Fruit fly (Drosophila melanogaster) whole organism, embryonic: ENCODE data around the gene Uba5.

Experiments used
- ATbp ChIP-seq: fragments of 200-800 bp; sonication (Bioruptor generic); optimal IDR thresholded peaks from 2 replicates; lab custom pipeline; 2017; ENCODE audit warnings: missing biosample characterization, mild to moderate bottlenecking, missing genetic modification characterization, missing genetic modification reagents
- Atf-2 ChIP-seq: fragments of 200-800 bp; sonication (Bioruptor generic); optimal IDR thresholded peaks from 2 replicates; lab custom pipeline; 2016; ENCODE audit warnings: missing biosample characterization, missing genetic modification characterization
- CG10321 ChIP-seq: fragments of 200-800 bp; sonication (Bioruptor generic); IDR thresholded peaks from 2 replicates; pipeline ENCODE4 v1.3.6; 2022; ENCODE audit warnings: missing biosample characterization, missing genetic modification characterization
- CG12219 ChIP-seq: fragments of 200-800 bp; sonication (Bioruptor generic); optimal IDR thresholded peaks from 3 replicates; lab custom pipeline; 2018; ENCODE audit warnings: missing biosample characterization, mild to moderate bottlenecking, missing genetic modification characterization
- CG13123 ChIP-seq: fragments of 200-800 bp; sonication (Bioruptor generic); optimal IDR thresholded peaks from 2 replicates; lab custom pipeline; 2016; ENCODE audit warnings: missing biosample characterization, missing genetic modification characterization
- CG1603 ChIP-seq: fragments of 200-800 bp; sonication (Bioruptor generic); optimal IDR thresholded peaks from 2 replicates; lab custom pipeline; 2019; ENCODE audit warnings: missing biosample characterization, mild to moderate bottlenecking, missing genetic modification characterization, moderate library complexity
- CG17802 ChIP-seq: fragments of 200-800 bp; sonication (Bioruptor generic); optimal IDR thresholded peaks from 2 replicates; lab custom pipeline; 2018; ENCODE audit warnings: missing biosample characterization, mild to moderate bottlenecking, missing genetic modification characterization, moderate library complexity
- CG17829 ChIP-seq: fragments of 200-800 bp; optimal IDR thresholded peaks from 2 replicates; lab custom pipeline; 2019; ENCODE audit warnings: missing biosample characterization, mild to moderate bottlenecking, missing genetic modification characterization, moderate library complexity
- CG3995 ChIP-seq: fragments of 200-800 bp; sonication (Bioruptor generic); optimal IDR thresholded peaks from 3 replicates; lab custom pipeline; 2016; ENCODE audit warnings: missing biosample characterization, missing genetic modification characterization
- CG42726 ChIP-seq: fragments of 200-800 bp; sonication (Bioruptor generic); IDR thresholded peaks from 2 replicates; pipeline ENCODE4 v1.3.6; 2022; ENCODE audit warnings: missing biosample characterization, missing genetic modification characterization; ENCODE audit not compliant: partially characterized antibody
- CG7786 ChIP-seq: fragments of 200-800 bp; sonication (Bioruptor generic); optimal IDR thresholded peaks from 2 replicates; lab custom pipeline; 2016; ENCODE audit warnings: missing biosample characterization, missing genetic modification characterization
- CG8281 ChIP-seq: fragments of 200-800 bp; sonication (Bioruptor generic); optimal IDR thresholded peaks from 2 replicates; lab custom pipeline; 2018; ENCODE audit warnings: missing biosample characterization, mild to moderate bottlenecking, missing genetic modification characterization, moderate library complexity
- Camta ChIP-seq: fragments of 200-800 bp; sonication (Bioruptor generic); optimal IDR thresholded peaks from 2 replicates; lab custom pipeline; 2016; ENCODE audit warnings: missing biosample characterization, missing genetic modification characterization
- ERR ChIP-seq: fragments of 200-800 bp; sonication (Bioruptor generic); optimal IDR thresholded peaks from 2 replicates; lab custom pipeline; 2016; ENCODE audit warnings: missing biosample characterization, missing genetic modification characterization
- Eip74EF ChIP-seq, 2 experiments: fragments of 200-800 bp in 1 of 2; fragments of >200 bp in 1 of 2; sonication (Bioruptor generic) in 1 of 2; optimal IDR thresholded peaks; 2 replicates each; lab custom pipeline; 2017 to 2019; ENCODE audit warnings: missing biosample characterization in 2 of 2, missing genetic modification characterization in 2 of 2, mild to moderate bottlenecking in 1 of 2, moderate library complexity in 1 of 2
- HHEX ChIP-seq: fragments of 200-800 bp; sonication (Bioruptor generic); optimal IDR thresholded peaks from 3 replicates; lab custom pipeline; 2017; ENCODE audit warnings: missing biosample characterization, mild to moderate bottlenecking, missing genetic modification characterization, missing genetic modification reagents
- HLH3B ChIP-seq: fragments of 200-800 bp; sonication (Bioruptor generic); IDR thresholded peaks from 2 replicates; pipeline ENCODE4 v1.3.6; 2022; ENCODE audit warnings: missing biosample characterization, missing genetic modification characterization
- Hand ChIP-seq: fragments of 200-800 bp; sonication (Bioruptor generic); optimal IDR thresholded peaks from 2 replicates; lab custom pipeline; 2017; ENCODE audit warnings: mild to moderate bottlenecking, missing biosample characterization, missing genetic modification reagents, missing genetic modification characterization
- Hmx ChIP-seq: fragments of 200-800 bp; sonication (Bioruptor generic); optimal IDR thresholded peaks from 2 replicates; lab custom pipeline; 2016; ENCODE audit warnings: missing biosample characterization, missing genetic modification characterization
- Hr3 ChIP-seq: fragments of 200-800 bp; sonication (Bioruptor generic); optimal IDR thresholded peaks from 3 replicates; lab custom pipeline; 2016; ENCODE audit warnings: missing biosample characterization, missing genetic modification characterization
- Hr51 ChIP-seq, 2 experiments: fragments of 200-800 bp; sonication (Bioruptor generic); optimal IDR thresholded peaks; 2 replicates in 1 of 2; 3 replicates in 1 of 2; lab custom pipeline; 2016 to 2018; ENCODE audit warnings: missing biosample characterization in 2 of 2, missing genetic modification characterization in 2 of 2, mild to moderate bottlenecking in 1 of 2, moderate library complexity in 1 of 2
- Kr ChIP-seq: fragments of 200-800 bp; sonication (Bioruptor generic); optimal IDR thresholded peaks from 2 replicates; lab custom pipeline; 2017; ENCODE audit warnings: missing biosample characterization, mild to moderate bottlenecking, missing genetic modification characterization
- Mrtf ChIP-seq: fragments of 200-800 bp; sonication (Bioruptor generic); IDR thresholded peaks from 3 replicates; pipeline ENCODE4 v1.3.6; 2022; ENCODE audit warnings: missing biosample characterization, missing genetic modification characterization
- NFAT ChIP-seq: fragments of 200-800 bp; sonication (Bioruptor generic); IDR thresholded peaks from 2 replicates; pipeline ENCODE4 v1.3.6; 2022; ENCODE audit warnings: missing biosample characterization, missing genetic modification characterization
- NfI ChIP-seq: fragments of 200-800 bp; sonication (Bioruptor generic); optimal IDR thresholded peaks from 3 replicates; lab custom pipeline; 2018; ENCODE audit warnings: missing biosample characterization, mild to moderate bottlenecking, missing genetic modification characterization, moderate library complexity
- Sin3A ChIP-seq: fragments of >200 bp; optimal IDR thresholded peaks from 2 replicates; lab custom pipeline; 2018
- aop ChIP-seq: fragments of 200-800 bp; sonication (Bioruptor generic); IDR thresholded peaks from 2 replicates; pipeline ENCODE4 v1.3.6; 2022; ENCODE audit warnings: missing biosample characterization, missing genetic modification characterization
- ash1 ChIP-seq: fragments of 200-800 bp; sonication (Bioruptor generic); optimal IDR thresholded peaks from 2 replicates; lab custom pipeline; 2018; ENCODE audit warnings: missing biosample characterization, mild to moderate bottlenecking, missing genetic modification characterization
- ato ChIP-seq: fragments of 200-800 bp; sonication (Bioruptor generic); IDR thresholded peaks from 2 replicates; pipeline ENCODE4 v1.3.6; 2022; ENCODE audit warnings: missing biosample characterization, missing genetic modification characterization; ENCODE audit not compliant: partially characterized antibody
- btn ChIP-seq: fragments of 200-800 bp; sonication (Bioruptor generic); optimal IDR thresholded peaks from 2 replicates; lab custom pipeline; 2016; ENCODE audit warnings: missing biosample characterization, missing genetic modification characterization
- cg ChIP-seq: fragments of 200-800 bp; sonication (Bioruptor generic); optimal IDR thresholded peaks from 3 replicates; lab custom pipeline; 2019; ENCODE audit warnings: missing biosample characterization, mild to moderate bottlenecking, missing genetic modification characterization, moderate library complexity
- crc ChIP-seq: fragments of 200-800 bp; sonication (Bioruptor generic); optimal IDR thresholded peaks from 2 replicates; lab custom pipeline; 2016; ENCODE audit warnings: missing biosample characterization, missing genetic modification characterization
- eve ChIP-seq, 2 experiments: fragments of >200 bp; optimal IDR thresholded peaks; 2 replicates each; lab custom pipeline; 2017; ENCODE audit warnings: missing biosample characterization in 2 of 2, missing genetic modification characterization in 2 of 2
- fd96Cb ChIP-seq: fragments of 200-800 bp; sonication (Bioruptor generic); optimal IDR thresholded peaks from 2 replicates; lab custom pipeline; 2018; ENCODE audit warnings: missing biosample characterization, mild to moderate bottlenecking, missing genetic modification characterization, moderate library complexity
- gcm ChIP-seq: fragments of 200-800 bp; sonication (Bioruptor generic); optimal IDR thresholded peaks from 2 replicates; lab custom pipeline; 2019; ENCODE audit warnings: missing biosample characterization, mild to moderate bottlenecking, missing genetic modification characterization, moderate library complexity
- h ChIP-seq: fragments of >200 bp; optimal IDR thresholded peaks from 2 replicates; lab custom pipeline; 2017
- ken ChIP-seq: fragments of 200-800 bp; sonication (Bioruptor generic); IDR thresholded peaks from 3 replicates; pipeline ENCODE4 v1.3.6; 2022; ENCODE audit warnings: missing biosample characterization, missing genetic modification characterization
- kni ChIP-seq: fragments of 200-800 bp; sonication (Bioruptor generic); optimal IDR thresholded peaks from 3 replicates; lab custom pipeline; 2017; ENCODE audit warnings: mild to moderate bottlenecking, missing biosample characterization, missing genetic modification reagents, missing genetic modification characterization
- luna ChIP-seq: fragments of 200-800 bp; sonication (Bioruptor generic); optimal IDR thresholded peaks from 2 replicates; lab custom pipeline; 2016; ENCODE audit warnings: missing biosample characterization, missing genetic modification characterization
- onecut ChIP-seq: fragments of 200-800 bp; sonication (Bioruptor generic); IDR thresholded peaks from 2 replicates; pipeline ENCODE4 v1.3.6; 2022; ENCODE audit warnings: missing biosample characterization, missing genetic modification characterization
- p53 ChIP-seq: fragments of 200-800 bp; sonication (Bioruptor generic); optimal IDR thresholded peaks from 2 replicates; lab custom pipeline; 2016; ENCODE audit warnings: missing biosample characterization, missing genetic modification characterization
- pho ChIP-seq: fragments of 200-800 bp; sonication (Bioruptor generic); optimal IDR thresholded peaks from 2 replicates; lab custom pipeline; 2016; ENCODE audit warnings: missing biosample characterization, missing genetic modification characterization
- pnt ChIP-seq: fragments of 200-800 bp; sonication (Bioruptor generic); optimal IDR thresholded peaks from 3 replicates; lab custom pipeline; 2016; ENCODE audit warnings: missing biosample characterization, missing genetic modification characterization
- sc ChIP-seq, 3 experiments: fragments of >200 bp in 2 of 3; fragments of 200-800 bp in 1 of 3; sonication (Bioruptor generic) in 1 of 3; optimal IDR thresholded peaks; 2 replicates in 2 of 3; 3 replicates in 1 of 3; lab custom pipeline; 2017; ENCODE audit warnings: mild to moderate bottlenecking in 1 of 3, missing biosample characterization in 1 of 3, missing genetic modification characterization in 1 of 3, missing genetic modification reagents in 1 of 3
- scrt ChIP-seq: fragments of 200-800 bp; sonication (Bioruptor generic); optimal IDR thresholded peaks from 2 replicates; lab custom pipeline; 2018; ENCODE audit warnings: missing biosample characterization, mild to moderate bottlenecking, missing genetic modification characterization, moderate library complexity
- seq ChIP-seq: fragments of 200-800 bp; sonication (Bioruptor generic); IDR thresholded peaks from 2 replicates; pipeline ENCODE4 v1.3.6; 2022; ENCODE audit warnings: missing biosample characterization, missing genetic modification characterization
- tgo ChIP-seq: fragments of 200-800 bp; sonication (Bioruptor generic); IDR thresholded peaks from 3 replicates; pipeline ENCODE4 v1.3.6; 2022; ENCODE audit warnings: missing biosample characterization, missing genetic modification characterization
- tin ChIP-seq: fragments of 200-800 bp; sonication (Bioruptor generic); optimal IDR thresholded peaks from 3 replicates; lab custom pipeline; 2016; ENCODE audit warnings: missing biosample characterization, missing genetic modification characterization
- trh ChIP-seq: fragments of 200-800 bp; sonication (Bioruptor generic); optimal IDR thresholded peaks from 2 replicates; lab custom pipeline; 2016; ENCODE audit warnings: missing biosample characterization, missing genetic modification characterization
- zen2 ChIP-seq: fragments of 200-800 bp; sonication (Bioruptor generic); IDR thresholded peaks from 3 replicates; pipeline ENCODE4 v1.3.6; 2022; ENCODE audit warnings: missing biosample characterization, missing genetic modification characterization; ENCODE audit not compliant: partially characterized antibody

Uba5 gene

DNA sequence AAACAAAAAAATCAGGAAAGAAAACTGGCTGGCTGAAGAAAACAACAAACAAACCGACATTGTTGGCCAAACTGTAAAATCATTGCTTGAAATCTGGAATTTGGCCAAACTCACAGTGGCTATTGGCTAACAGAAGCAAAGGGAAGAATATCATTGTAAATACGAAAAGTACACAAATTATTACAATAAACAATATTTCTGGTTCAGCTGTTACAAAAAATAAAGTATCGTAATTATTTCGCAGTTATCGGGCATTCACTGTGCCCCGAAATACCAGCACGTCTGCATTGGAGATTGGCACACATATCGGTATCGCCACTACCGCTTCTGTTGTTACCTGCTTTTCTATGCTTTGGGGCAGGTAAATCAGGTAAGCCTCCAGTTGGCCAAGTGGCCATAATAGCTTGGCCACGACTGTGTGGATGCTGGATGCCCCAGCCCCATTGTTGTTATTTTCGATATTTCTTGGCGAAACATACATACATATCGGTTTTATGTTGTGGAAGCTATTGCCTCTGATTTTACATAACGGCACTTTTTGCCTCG, 32.2 kb upstream of the Uba5 start (continued):
- no peak for TF ChIP-seq CG17802 (tag; lab: Kevin White, UChicago)
- peak; percentile 21 for TF ChIP-seq tin (GFP tag; lab: Kevin White, UChicago)
- TF ChIP-seq CG1603 (tag; lab: Kevin White, UChicago), result peak; percentile 64
- TF ChIP-seq aop (GFP tag; lab: Robert Waterston, UW), result no peak
- no peak for TF ChIP-seq CG13123 (GFP tag; lab: Kevin White, UChicago)
- TF ChIP-seq Hr3 (GFP tag; lab: Kevin White, UChicago), result no peak
- no peak for TF ChIP-seq ATbp (GFP tag; lab: Kevin White, UChicago)
- peak; percentile 63 for TF ChIP-seq tgo (GFP tag; lab: Robert Waterston, UW)
- TF ChIP-seq Hr51 (GFP tag; optimal IDR thresholded peaks at IDR 0.05; lab: Kevin White, UChicago), result peak; percentile 27 to 65
- TF ChIP-seq Hmx (GFP tag; lab: Kevin White, UChicago), result no peak
- TF ChIP-seq ash1 (GFP tag; lab: Kevin White, UChicago), result no peak
- TF ChIP-seq CG3995, result no peak
- peak; percentile 4 for TF ChIP-seq ERR (GFP tag; lab: Kevin White, UChicago)
- TF ChIP-seq Atf-2 (GFP tag; lab: Kevin White, UChicago), result no peak
- TF ChIP-seq pnt (GFP tag; lab: Kevin White, UChicago), result no peak
- TF ChIP-seq NFAT (GFP tag; lab: Robert Waterston, UW), result peak; percentile 54; the same call in 1 of the 2 replicates
- no peak for TF ChIP-seq CG8281 (tag; lab: Kevin White, UChicago)
- TF ChIP-seq Sin3A (lab: Kevin White, UChicago), result no peak
- TF ChIP-seq ken (GFP tag; lab: Robert Waterston, UW), result no peak; the same call in 2 of the 3 replicates
- TF ChIP-seq ato, result no peak
- no peak for TF ChIP-seq scrt (GFP tag; lab: Kevin White, UChicago)
- no peak for TF ChIP-seq sc (optimal IDR thresholded peaks at IDR 0.05; lab: Kevin White, UChicago)
- TF ChIP-seq sc (GFP tag; optimal IDR thresholded peaks at IDR 0.05; lab: Kevin White, UChicago), result no peak
- no peak for TF ChIP-seq btn (GFP tag; lab: Kevin White, UChicago)
- peak; percentile 15 for TF ChIP-seq CG17829 (tag; lab: Kevin White, UChicago)
- TF ChIP-seq seq, result no peak
- TF ChIP-seq Hand (GFP tag; lab: Kevin White, UChicago), result no peak
- no peak for TF ChIP-seq h
- TF ChIP-seq luna (GFP tag; lab: Kevin White, UChicago), result no peak
- TF ChIP-seq Kr, result no peak
- TF ChIP-seq fd96Cb (tag; lab: Kevin White, UChicago), result peak; percentile 2
- no peak for TF ChIP-seq cg (GFP tag; lab: Kevin White, UChicago)
- TF ChIP-seq gcm, result no peak
- TF ChIP-seq HLH3B, result peak; percentile 43; the same call in 1 of the 2 replicates
- TF ChIP-seq CG10321 (GFP tag; lab: Robert Waterston, UW), result no peak
- peak; percentile 56 for TF ChIP-seq pho (GFP tag; lab: Kevin White, UChicago)
- 0 out of 3 replicates have a peak, but pooled peaks have one; percentile 54 for TF ChIP-seq Mrtf
- TF ChIP-seq CG7786, result peak; percentile 40
- no peak for TF ChIP-seq Camta (GFP tag; lab: Kevin White, UChicago)
- peak in 1 of 2 experiments; percentile 19 for TF ChIP-seq eve (GFP tag; optimal IDR thresholded peaks at IDR 0.05; lab: Kevin White, UChicago)
- no peak for TF ChIP-seq kni (GFP tag; lab: Kevin White, UChicago)
- no peak for TF ChIP-seq CG42726 (GFP tag; lab: Robert Waterston, UW)
- no peak for TF ChIP-seq crc (GFP tag; lab: Kevin White, UChicago)
- no peak for TF ChIP-seq trh (GFP tag; lab: Kevin White, UChicago)
- peak; percentile 45 for TF ChIP-seq onecut (GFP tag; lab: Robert Waterston, UW)
- peak; percentile 56 for TF ChIP-seq NfI (GFP tag; lab: Kevin White, UChicago)
- no peak for TF ChIP-seq p53 (GFP tag; lab: Kevin White, UChicago)
- TF ChIP-seq Eip74EF (GFP tag; optimal IDR thresholded peaks at IDR 0.05; lab: Kevin White, UChicago), result peak in 1 of 2 experiments; percentile 42
- no peak for TF ChIP-seq zen2
- TF ChIP-seq HHEX (GFP tag; lab: Kevin White, UChicago), result peak; percentile 35
- peak; percentile 56 for TF ChIP-seq CG12219 (GFP tag; lab: Kevin White, UChicago)
